Worm (Caenorhabditis elegans) whole organism, late embryonic: Measurements from ENCODE around the gene K08E7.6.

Source experiments
- Y22D7AL.16 ChIP-seq: sonication (generic microtip); optimal IDR thresholded peaks from 2 replicates; lab custom pipeline; 2016; ENCODE audit warnings: missing genetic modification characterization, missing compliant biosample characterization
- ceh-24 ChIP-seq: sonication (generic microtip); optimal IDR thresholded peaks from 2 replicates; lab custom pipeline; 2016; ENCODE audit warnings: mild to moderate bottlenecking, missing genetic modification characterization, missing compliant biosample characterization
- lin-11 ChIP-seq: fragments of 200-800 bp; sonication (Bioruptor generic); optimal IDR thresholded peaks from 2 replicates; lab custom pipeline; 2018; ENCODE audit warnings: mild to moderate bottlenecking, missing genetic modification characterization, missing compliant biosample characterization
- nfya-1 ChIP-seq: sonication (generic microtip); optimal IDR thresholded peaks from 2 replicates; lab custom pipeline; 2017; ENCODE audit warnings: missing genetic modification characterization, mild to moderate bottlenecking, missing compliant biosample characterization, antibody characterized with exemption, moderate library complexity
- pag-3 ChIP-seq: sonication (generic microtip); optimal IDR thresholded peaks from 2 replicates; lab custom pipeline; 2016; ENCODE audit warnings: missing compliant biosample characterization, missing genetic modification characterization, borderline replicate concordance
- pat-9 ChIP-seq: fragments of 200-800 bp; sonication (Bioruptor generic); optimal IDR thresholded peaks from 2 replicates; lab custom pipeline; 2018; ENCODE audit warnings: mild to moderate bottlenecking, missing genetic modification characterization, moderate library complexity, missing compliant biosample characterization
- rnt-1 ChIP-seq: sonication (generic microtip); optimal IDR thresholded peaks from 2 replicates; lab custom pipeline; 2016; ENCODE audit warnings: missing genetic modification characterization, missing compliant biosample characterization
- sox-2 ChIP-seq: fragments of 200-800 bp; sonication (Bioruptor generic); IDR thresholded peaks from 2 replicates; pipeline ENCODE4 v1.3.6; 2022; ENCODE audit warnings: missing genetic modification reagents, missing genetic modification characterization, missing compliant biosample characterization
- unc-55 ChIP-seq: sonication (generic microtip); optimal IDR thresholded peaks from 2 replicates; lab custom pipeline; 2017; ENCODE audit warnings: missing biosample characterization, missing genetic modification reagents, missing genetic modification characterization

- TF ChIP-seq Y22D7AL.16 (tag; lab: Kevin White, UChicago) = no peak
- TF ChIP-seq sox-2 (GFP tag; lab: Robert Waterston, UW) = no peak
- no peak for TF ChIP-seq ceh-24 (tag; lab: Kevin White, UChicago)
- no peak for TF ChIP-seq unc-55 (GFP tag; lab: Kevin White, UChicago)
- TF ChIP-seq pat-9 = no peak
- no peak for TF ChIP-seq nfya-1
- TF ChIP-seq pag-3 (tag; lab: Kevin White, UChicago) = no peak
- no peak for TF ChIP-seq lin-11 (tag; lab: Kevin White, UChicago)
- TF ChIP-seq rnt-1 (tag; lab: Kevin White, UChicago) = no peak
Observed at ce11 chrIV:12551944-12552343, 29.0 kb downstream of the K08E7.6 start.
